Fruit fly (Drosophila melanogaster): ENCODE results near the gene CG5068.

dm6 chr3L:9024741-9025140 is 38.2 kb downstream of the CG5068 start:
- TF ChIP-seq Dfd (GFP tag; optimal IDR thresholded peaks at IDR 0.05) (no peak), Dif (GFP tag; optimal IDR thresholded peaks at IDR 0.05; ENCODE audit: partially characterized antibody) (no peak), tai (GFP tag; optimal IDR thresholded peaks at IDR 0.05) (no peak), brk (GFP tag; optimal IDR thresholded peaks at IDR 0.05) (no peak), OdsH (GFP tag; optimal IDR thresholded peaks at IDR 0.05) (no peak), woc (GFP tag; optimal IDR thresholded peaks at IDR 0.05) (no peak), Hr78 (GFP tag; optimal IDR thresholded peaks at IDR 0.05) (no peak), Abd-B (GFP tag; optimal IDR thresholded peaks at IDR 0.05) (no peak), Myc (optimal IDR thresholded peaks at IDR 0.05) (no peak), Hr83 (GFP tag; optimal IDR thresholded peaks at IDR 0.05; ENCODE audit: poor library complexity, severe bottlenecking) (no peak)
